Fruit fly (Drosophila melanogaster) whole organism, embryonic: ENCODE results near the gene CG6178.

ENCODE experiments used
- Aef1 ChIP-seq: fragments of 200-800 bp; sonication (Bioruptor generic); IDR thresholded peaks from 3 replicates; pipeline ENCODE4 v1.3.6; 2022; ENCODE audit warnings: missing biosample characterization, missing genetic modification characterization
- Atf6 ChIP-seq: fragments of 200-800 bp; sonication (Bioruptor generic); IDR thresholded peaks from 2 replicates; pipeline ENCODE4 v1.3.6; 2022; ENCODE audit warnings: missing biosample characterization, missing genetic modification characterization
- Bteb2 ChIP-seq: fragments of 200-800 bp; sonication (Bioruptor generic); optimal IDR thresholded peaks from 2 replicates; lab custom pipeline; 2016; ENCODE audit warnings: missing biosample characterization, missing genetic modification characterization
- CG11085 ChIP-seq: fragments of 200-800 bp; sonication (Bioruptor generic); IDR thresholded peaks from 2 replicates; pipeline ENCODE4 v1.3.6; 2022; ENCODE audit warnings: missing biosample characterization, missing genetic modification characterization
- CG11560 ChIP-seq: fragments of 200-800 bp; sonication (Bioruptor generic); IDR thresholded peaks from 3 replicates; pipeline ENCODE4 v1.3.6; 2022; ENCODE audit warnings: missing biosample characterization, missing genetic modification characterization
- CG1233 ChIP-seq: fragments of 200-800 bp; sonication (Bioruptor generic); optimal IDR thresholded peaks from 4 replicates; lab custom pipeline; 2018; ENCODE audit warnings: missing biosample characterization, mild to moderate bottlenecking, missing genetic modification characterization
- CG13123 ChIP-seq: fragments of 200-800 bp; sonication (Bioruptor generic); optimal IDR thresholded peaks from 2 replicates; lab custom pipeline; 2016; ENCODE audit warnings: missing biosample characterization, missing genetic modification characterization
- CG13894 ChIP-seq: fragments of 200-800 bp; sonication (Bioruptor generic); optimal IDR thresholded peaks from 3 replicates; lab custom pipeline; 2018; ENCODE audit warnings: missing biosample characterization, mild to moderate bottlenecking, missing genetic modification characterization, moderate library complexity
- CG17802 ChIP-seq: fragments of 200-800 bp; sonication (Bioruptor generic); optimal IDR thresholded peaks from 2 replicates; lab custom pipeline; 2018; ENCODE audit warnings: missing biosample characterization, mild to moderate bottlenecking, missing genetic modification characterization, moderate library complexity
- CG18011 ChIP-seq: fragments of 200-800 bp; sonication (Bioruptor generic); optimal IDR thresholded peaks from 2 replicates; lab custom pipeline; 2017; ENCODE audit warnings: missing biosample characterization, missing genetic modification characterization, mild to moderate bottlenecking, moderate library complexity, missing genotype
- CG18476 ChIP-seq: fragments of 200-800 bp; sonication (Bioruptor generic); optimal IDR thresholded peaks from 2 replicates; lab custom pipeline; 2016; ENCODE audit warnings: missing biosample characterization, mild to moderate bottlenecking, missing genetic modification characterization
- CG2129 ChIP-seq: fragments of 200-800 bp; sonication (Bioruptor generic); IDR thresholded peaks from 2 replicates; pipeline ENCODE4 v1.3.6; 2022; ENCODE audit warnings: missing biosample characterization, missing genetic modification characterization; ENCODE audit not compliant: partially characterized antibody
- CG33213 ChIP-seq: fragments of 200-800 bp; sonication (Bioruptor generic); optimal IDR thresholded peaks from 3 replicates; lab custom pipeline; 2016; ENCODE audit warnings: missing biosample characterization, missing genetic modification characterization
- CG7556 ChIP-seq: fragments of 200-800 bp; sonication (Bioruptor generic); optimal IDR thresholded peaks from 2 replicates; lab custom pipeline; 2017; ENCODE audit warnings: missing biosample characterization, mild to moderate bottlenecking, missing genetic modification characterization
- CG7786 ChIP-seq: fragments of 200-800 bp; sonication (Bioruptor generic); optimal IDR thresholded peaks from 2 replicates; lab custom pipeline; 2016; ENCODE audit warnings: missing biosample characterization, missing genetic modification characterization
- CG8478 ChIP-seq: fragments of >200 bp; optimal IDR thresholded peaks from 2 replicates; lab custom pipeline; 2018
- CG8924 ChIP-seq: fragments of 200-800 bp; optimal IDR thresholded peaks from 3 replicates; lab custom pipeline; 2019; ENCODE audit warnings: missing biosample characterization, mild to moderate bottlenecking, missing genetic modification characterization, moderate library complexity
- CG9437 ChIP-seq: fragments of 200-800 bp; sonication (Bioruptor generic); optimal IDR thresholded peaks from 2 replicates; lab custom pipeline; 2018; ENCODE audit warnings: missing biosample characterization, mild to moderate bottlenecking, missing genetic modification characterization
- Dbx ChIP-seq: fragments of 200-800 bp; sonication (Bioruptor generic); IDR thresholded peaks from 3 replicates; pipeline ENCODE4 v1.3.6; 2022; ENCODE audit warnings: missing biosample characterization, missing genetic modification characterization
- Dek ChIP-seq: fragments of 200-800 bp; sonication (Bioruptor generic); optimal IDR thresholded peaks from 3 replicates; lab custom pipeline; 2019; ENCODE audit warnings: missing biosample characterization, mild to moderate bottlenecking, missing genetic modification characterization, moderate library complexity
- Elba2 ChIP-seq: fragments of 200-800 bp; sonication (Bioruptor generic); optimal IDR thresholded peaks from 3 replicates; lab custom pipeline; 2016; ENCODE audit warnings: missing biosample characterization, missing genetic modification characterization
- Hand ChIP-seq: fragments of 200-800 bp; sonication (Bioruptor generic); optimal IDR thresholded peaks from 2 replicates; lab custom pipeline; 2017; ENCODE audit warnings: mild to moderate bottlenecking, missing biosample characterization, missing genetic modification reagents, missing genetic modification characterization
- HmgD ChIP-seq: fragments of 200-800 bp; sonication (Bioruptor generic); optimal IDR thresholded peaks from 3 replicates; lab custom pipeline; 2016; ENCODE audit warnings: missing biosample characterization, missing genetic modification characterization
- HmgZ ChIP-seq: fragments of 200-800 bp; sonication (Bioruptor generic); optimal IDR thresholded peaks from 2 replicates; lab custom pipeline; 2018; ENCODE audit warnings: missing biosample characterization, mild to moderate bottlenecking, missing genetic modification characterization
- Hr3 ChIP-seq: fragments of 200-800 bp; sonication (Bioruptor generic); optimal IDR thresholded peaks from 3 replicates; lab custom pipeline; 2016; ENCODE audit warnings: missing biosample characterization, missing genetic modification characterization
- NC2α ChIP-seq: fragments of 200-800 bp; sonication (Bioruptor generic); optimal IDR thresholded peaks from 2 replicates; lab custom pipeline; 2016; ENCODE audit warnings: missing biosample characterization, missing genetic modification characterization
- Opbp ChIP-seq: fragments of 200-800 bp; sonication (Bioruptor generic); IDR thresholded peaks from 3 replicates; pipeline ENCODE4 v1.3.6; 2022; ENCODE audit warnings: missing biosample characterization, missing genetic modification characterization; ENCODE audit not compliant: partially characterized antibody
- Optix ChIP-seq: fragments of 200-800 bp; sonication (Bioruptor generic); IDR thresholded peaks from 3 replicates; pipeline ENCODE4 v1.3.6; 2022; ENCODE audit warnings: missing biosample characterization, missing genetic modification characterization
- Rfx ChIP-seq: fragments of 200-800 bp; sonication (Bioruptor generic); IDR thresholded peaks from 2 replicates; pipeline ENCODE4 v1.3.6; 2022; ENCODE audit warnings: missing biosample characterization, missing genetic modification characterization
- Stat92E ChIP-seq, 3 experiments: fragments of >200 bp in 2 of 3; fragments of 200-800 bp in 1 of 3; sonication (Bioruptor generic) in 1 of 3; optimal IDR thresholded peaks; 2 replicates each; lab custom pipeline; 2017 to 2019; ENCODE audit warnings: missing biosample characterization in 3 of 3, missing genetic modification characterization in 3 of 3, mild to moderate bottlenecking in 1 of 3, moderate library complexity in 1 of 3
- cas ChIP-seq: fragments of 200-800 bp; sonication (Bioruptor generic); IDR thresholded peaks from 2 replicates; pipeline ENCODE4 v1.3.6; 2022; ENCODE audit warnings: missing biosample characterization, missing genetic modification characterization
- da ChIP-seq: fragments of 200-800 bp; sonication (Bioruptor generic); optimal IDR thresholded peaks from 2 replicates; lab custom pipeline; 2016; ENCODE audit warnings: missing biosample characterization, missing genetic modification characterization
- dan ChIP-seq: fragments of 200-800 bp; sonication (Bioruptor generic); IDR thresholded peaks from 2 replicates; pipeline ENCODE4 v1.3.6; 2022; ENCODE audit warnings: missing biosample characterization, missing genetic modification characterization
- danr ChIP-seq: fragments of 200-800 bp; sonication (Bioruptor generic); IDR thresholded peaks from 2 replicates; pipeline ENCODE4 v1.3.6; 2022; ENCODE audit warnings: missing biosample characterization, missing genetic modification characterization
- dmrt11E ChIP-seq: fragments of 200-800 bp; sonication (Bioruptor generic); optimal IDR thresholded peaks from 3 replicates; lab custom pipeline; 2018; ENCODE audit warnings: missing biosample characterization, mild to moderate bottlenecking, missing genetic modification characterization, moderate library complexity
- eve ChIP-seq, 2 experiments: fragments of >200 bp; optimal IDR thresholded peaks; 2 replicates each; lab custom pipeline; 2017; ENCODE audit warnings: missing biosample characterization in 2 of 2, missing genetic modification characterization in 2 of 2
- kay ChIP-seq: fragments of 200-800 bp; sonication (Bioruptor generic); optimal IDR thresholded peaks from 2 replicates; lab custom pipeline; 2016; ENCODE audit warnings: missing biosample characterization, missing genetic modification characterization
- mld ChIP-seq: fragments of 200-800 bp; sonication (Bioruptor generic); IDR thresholded peaks from 3 replicates; pipeline ENCODE4 v1.3.6; 2022; ENCODE audit warnings: missing biosample characterization, missing genetic modification characterization; ENCODE audit not compliant: partially characterized antibody
- odd ChIP-seq: fragments of 200-800 bp; sonication (Bioruptor generic); optimal IDR thresholded peaks from 2 replicates; lab custom pipeline; 2017; ENCODE audit warnings: missing biosample characterization, mild to moderate bottlenecking, missing genetic modification characterization
- onecut ChIP-seq: fragments of 200-800 bp; sonication (Bioruptor generic); IDR thresholded peaks from 2 replicates; pipeline ENCODE4 v1.3.6; 2022; ENCODE audit warnings: missing biosample characterization, missing genetic modification characterization
- org-1 ChIP-seq: fragments of 200-800 bp; sonication (Bioruptor generic); optimal IDR thresholded peaks from 2 replicates; lab custom pipeline; 2017; ENCODE audit warnings: missing biosample characterization, missing genetic modification characterization
- otp ChIP-seq: fragments of 200-800 bp; sonication (Bioruptor generic); IDR thresholded peaks from 3 replicates; pipeline ENCODE4, ENCODE4 v1.3.6; 2022; ENCODE audit warnings: missing biosample characterization, missing genetic modification characterization
- ro ChIP-seq: fragments of 200-800 bp; sonication (Bioruptor generic); IDR thresholded peaks from 2 replicates; pipeline ENCODE4 v1.3.6; 2022; ENCODE audit warnings: missing biosample characterization, missing genetic modification characterization
- salm ChIP-seq: fragments of 200-800 bp; sonication (Bioruptor generic); optimal IDR thresholded peaks from 2 replicates; lab custom pipeline; 2018; ENCODE audit warnings: missing biosample characterization, mild to moderate bottlenecking, missing genetic modification characterization
- slbo ChIP-seq: fragments of 200-800 bp; sonication (Bioruptor generic); IDR thresholded peaks from 2 replicates; pipeline ENCODE4 v1.3.6; 2022; ENCODE audit warnings: missing biosample characterization, missing genetic modification characterization
- slp2 ChIP-seq: fragments of 200-800 bp; sonication (Bioruptor generic); optimal IDR thresholded peaks from 2 replicates; lab custom pipeline; 2016; ENCODE audit warnings: missing biosample characterization, missing genetic modification characterization
- tx ChIP-seq: fragments of 200-800 bp; sonication (Bioruptor generic); optimal IDR thresholded peaks from 2 replicates; lab custom pipeline; 2016; ENCODE audit warnings: missing biosample characterization, missing genetic modification characterization
- usp ChIP-seq: fragments of >200 bp; optimal IDR thresholded peaks from 2 replicates; lab custom pipeline; 2017; ENCODE audit warnings: missing biosample characterization, missing genetic modification characterization
- wdn ChIP-seq: fragments of 200-800 bp; sonication (Bioruptor generic); IDR thresholded peaks from 2 replicates; pipeline ENCODE4 v1.3.6; 2022; ENCODE audit warnings: missing biosample characterization, missing genetic modification characterization
- wor ChIP-seq: fragments of 200-800 bp; sonication (Bioruptor generic); IDR thresholded peaks from 2 replicates; pipeline ENCODE4 v1.3.6; 2022; ENCODE audit warnings: missing biosample characterization, missing genetic modification characterization
- zfh2 ChIP-seq: fragments of 200-800 bp; sonication (Bioruptor generic); optimal IDR thresholded peaks from 2 replicates; lab custom pipeline; 2016; ENCODE audit warnings: missing biosample characterization, missing genetic modification characterization

CG6178 gene

dm6 chr3R:24161173-24161811, 9.1 kb downstream of the CG6178 start, which contains the start of the genes Myo95E and TBC1d7 (continued):
- TF ChIP-seq eve (GFP tag; optimal IDR thresholded peaks at IDR 0.05; lab: Kevin White, UChicago), result no peak
- TF ChIP-seq Dbx (GFP tag; lab: Robert Waterston, UW), result peak; percentile 91
- peak; percentile 87 for TF ChIP-seq dmrt11E (tag; lab: Kevin White, UChicago)
- TF ChIP-seq CG2129 (GFP tag; lab: Robert Waterston, UW), result peak; percentile 59
- TF ChIP-seq NC2α (GFP tag; lab: Kevin White, UChicago), result no peak
- TF ChIP-seq org-1 (GFP tag; lab: Kevin White, UChicago), result peak; percentile 67
- TF ChIP-seq CG33213 (GFP tag; lab: Kevin White, UChicago), result peak; percentile 47
- no peak for TF ChIP-seq mld
- peak; percentile 55 for TF ChIP-seq CG18011
- peak; percentile 83 for TF ChIP-seq wdn (GFP tag; lab: Robert Waterston, UW)
- TF ChIP-seq Dek (tag; lab: Kevin White, UChicago), result peak; percentile 90
- peak; percentile 81 for TF ChIP-seq CG9437
- TF ChIP-seq Bteb2, result no peak
- TF ChIP-seq Elba2 (GFP tag; lab: Kevin White, UChicago), result peak; percentile 48
- peak; percentile 7 for TF ChIP-seq tx (GFP tag; lab: Kevin White, UChicago)
- TF ChIP-seq slbo (GFP tag; lab: Robert Waterston, UW), result peak; percentile 93
- peak; percentile 95 for TF ChIP-seq danr (GFP tag; lab: Robert Waterston, UW)
- TF ChIP-seq CG13123 (GFP tag; lab: Kevin White, UChicago), result peak; percentile 70
- TF ChIP-seq HmgD, result no peak
- TF ChIP-seq CG18476 (GFP tag; lab: Kevin White, UChicago), result peak; percentile 81
- TF ChIP-seq odd (GFP tag; lab: Kevin White, UChicago), result no peak
- peak; percentile 85 for TF ChIP-seq HmgZ (tag; lab: Kevin White, UChicago)
- TF ChIP-seq onecut (GFP tag; lab: Robert Waterston, UW), result peak; percentile 80
- TF ChIP-seq Hr3 (GFP tag; lab: Kevin White, UChicago), result peak; percentile 90
- peak; percentile 15 for TF ChIP-seq CG7786 (GFP tag; lab: Kevin White, UChicago)
- TF ChIP-seq CG11085 (GFP tag; lab: Robert Waterston, UW), result peak; percentile 73
- TF ChIP-seq CG13894 (tag; lab: Kevin White, UChicago), result no peak
- TF ChIP-seq CG11560 (tag; lab: Robert Waterston, UW), result peak; percentile 81
- peak; percentile 95 for TF ChIP-seq Rfx (GFP tag; lab: Robert Waterston, UW)
- TF ChIP-seq Optix (GFP tag; lab: Robert Waterston, UW), result peak; percentile 88
- peak; percentile 37; the same call in 1 of the 3 replicates for TF ChIP-seq Opbp (GFP tag; lab: Robert Waterston, UW)
- no peak for TF ChIP-seq usp (GFP tag; lab: Kevin White, UChicago)
- TF ChIP-seq Hand (GFP tag; lab: Kevin White, UChicago), result peak; percentile 60
- peak; percentile 81 for TF ChIP-seq kay (GFP tag; lab: Kevin White, UChicago)
- TF ChIP-seq CG17802, result peak; percentile 38
- peak; percentile 73 for TF ChIP-seq zfh2 (GFP tag; lab: Kevin White, UChicago)
- TF ChIP-seq wor, result peak; percentile 82
- TF ChIP-seq CG8478 (lab: Kevin White, UChicago), result no peak
- no peak for TF ChIP-seq da (GFP tag; lab: Kevin White, UChicago)
- TF ChIP-seq Aef1, result peak; percentile 97
- TF ChIP-seq Stat92E (GFP tag; optimal IDR thresholded peaks at IDR 0.05; lab: Kevin White, UChicago), result peak in 1 of 3 experiments; percentile 7
- peak; percentile 68 for TF ChIP-seq dan (GFP tag; lab: Robert Waterston, UW)
- TF ChIP-seq ro (GFP tag; lab: Robert Waterston, UW), result peak; percentile 72
- TF ChIP-seq slp2 (GFP tag; lab: Kevin White, UChicago), result no peak
- TF ChIP-seq CG1233 (GFP tag; lab: Kevin White, UChicago), result peak; percentile 81
- TF ChIP-seq CG8924, result peak; percentile 91
- TF ChIP-seq salm (tag; lab: Kevin White, UChicago), result peak; percentile 74
- peak; percentile 69; the same call in 1 of the 2 replicates for TF ChIP-seq cas (GFP tag; lab: Robert Waterston, UW)
- TF ChIP-seq Atf6 (GFP tag; lab: Robert Waterston, UW), result peak; percentile 96
- TF ChIP-seq otp (GFP tag; lab: Robert Waterston, UW), result peak; percentile 85
- peak; percentile 84 for TF ChIP-seq CG7556 (GFP tag; lab: Kevin White, UChicago)
